Worm (Caenorhabditis elegans) whole organism, L4 larva: ENCODE data around the gene dmsr-16.

Source experiments
- F10B5.3 ChIP-seq: sonication (generic microtip); optimal IDR thresholded peaks from 2 replicates; lab custom pipeline; 2016; ENCODE audit warnings: mild to moderate bottlenecking, missing genetic modification characterization, missing compliant biosample characterization
- F26F4.8 ChIP-seq: fragments of 200-800 bp; sonication (Bioruptor generic); conservative IDR thresholded peaks from 2 replicates; pipeline ENCODE4 v1.3.6; 2022; ENCODE audit warnings: missing genetic modification characterization, missing compliant biosample characterization
- F44E2.7 ChIP-seq: fragments of 200-800 bp; sonication (Bioruptor generic); IDR thresholded peaks from 2 replicates; pipeline ENCODE4 v2.1.2; 2022; ENCODE audit warnings: missing genetic modification characterization, missing compliant biosample characterization
- F49E8.2 ChIP-seq: sonication (generic microtip); optimal IDR thresholded peaks from 2 replicates; lab custom pipeline; 2016; ENCODE audit warnings: missing compliant biosample characterization, mild to moderate bottlenecking, missing genetic modification characterization, borderline replicate concordance
- Y48G9A.11 ChIP-seq: fragments of 200-800 bp; sonication (Bioruptor generic); IDR thresholded peaks from 2 replicates; pipeline ENCODE4 v1.3.6; 2022; ENCODE audit warnings: missing genetic modification reagents, missing genetic modification characterization, missing compliant biosample characterization
- aly-2 ChIP-seq: sonication (generic microtip); optimal IDR thresholded peaks from 2 replicates; lab custom pipeline; 2018; ENCODE audit warnings: missing biosample characterization, missing genetic modification characterization
- arid-1 ChIP-seq: fragments of 200-800 bp; sonication (Bioruptor generic); conservative IDR thresholded peaks from 2 replicates; pipeline ENCODE4 v1.3.6; 2022; ENCODE audit warnings: missing genetic modification reagents, missing genetic modification characterization, missing compliant biosample characterization
- ceh-20 ChIP-seq: fragments of 200-800 bp; sonication (Bioruptor generic); IDR thresholded peaks from 2 replicates; pipeline ENCODE4 v1.3.6; 2022; ENCODE audit warnings: missing genetic modification reagents, missing genetic modification characterization, missing compliant biosample characterization
- ceh-28 ChIP-seq: fragments of 150-350 bp; optimal IDR thresholded peaks from 2 replicates; lab custom pipeline; 2014; ENCODE audit warnings: missing biosample characterization, missing genetic modification reagents, missing genetic modification characterization
- ceh-32 ChIP-seq: sonication (generic microtip); optimal IDR thresholded peaks from 2 replicates; lab custom pipeline; 2016; ENCODE audit warnings: mild to moderate bottlenecking, missing genetic modification characterization, missing compliant biosample characterization; ENCODE audit not compliant: poor library complexity
- egl-27 ChIP-seq: sonication (generic microtip); optimal IDR thresholded peaks from 3 replicates; lab custom pipeline; 2017; ENCODE audit warnings: missing biosample characterization, missing genetic modification reagents, missing genetic modification characterization
- fkh-10 ChIP-seq: fragments of 150-350 bp; optimal IDR thresholded peaks from 2 replicates; lab custom pipeline; 2014; ENCODE audit warnings: missing biosample characterization, missing genetic modification reagents, missing genetic modification characterization
- fos-1 ChIP-seq: fragments of 150-350 bp; optimal IDR thresholded peaks from 2 replicates; lab custom pipeline; 2014; ENCODE audit warnings: missing biosample characterization, missing genetic modification characterization
- hmg-1.1 ChIP-seq: fragments of 200-800 bp; sonication (Bioruptor generic); IDR thresholded peaks from 2 replicates; pipeline ENCODE4 v1.3.6; 2022; ENCODE audit warnings: missing genetic modification reagents, missing genetic modification characterization, missing compliant biosample characterization
- jun-1 ChIP-seq: fragments of 150-350 bp; optimal IDR thresholded peaks from 2 replicates; lab custom pipeline; 2014; ENCODE audit warnings: missing biosample characterization, missing genetic modification reagents, missing genetic modification characterization
- lim-7 ChIP-seq: fragments of 200-800 bp; sonication (Bioruptor generic); IDR thresholded peaks from 2 replicates; pipeline ENCODE4 v1.3.6; 2022; ENCODE audit warnings: missing genetic modification characterization, missing compliant biosample characterization
- lin-15B ChIP-seq: fragments of 150-350 bp; sonication (generic microtip); optimal IDR thresholded peaks from 3 replicates; lab custom pipeline; 2014; ENCODE audit warnings: missing biosample characterization, missing genetic modification characterization
- lin-38 ChIP-seq: fragments of 200-800 bp; sonication (Bioruptor generic); IDR thresholded peaks from 2 replicates; pipeline ENCODE4 v1.3.6; 2022; ENCODE audit warnings: missing genetic modification reagents, missing genetic modification characterization, missing compliant biosample characterization
- lsy-2 ChIP-seq, 2 experiments: fragments of 150-350 bp in 1 of 2; sonication (generic microtip) in 1 of 2; optimal IDR thresholded peaks; 2 replicates each; lab custom pipeline; 2014 to 2017; ENCODE audit warnings: missing biosample characterization in 2 of 2, missing genetic modification characterization in 2 of 2
- madf-5 ChIP-seq, 2 experiments: fragments of 200-800 bp; sonication (Bioruptor generic); IDR thresholded peaks; 2 replicates each; pipeline ENCODE4 v1.3.6; 2022; ENCODE audit warnings: missing compliant biosample characterization in 2 of 2, missing genetic modification characterization in 2 of 2
- madf-9 ChIP-seq: fragments of 200-800 bp; sonication (Bioruptor generic); conservative IDR thresholded peaks from 2 replicates; pipeline ENCODE4 v1.3.6; 2022; ENCODE audit warnings: missing genetic modification reagents, missing genetic modification characterization, missing compliant biosample characterization
- mes-2 ChIP-seq: sonication (generic microtip); optimal IDR thresholded peaks from 2 replicates; lab custom pipeline; 2016; ENCODE audit warnings: missing genotype, mild to moderate bottlenecking, missing genetic modification characterization, missing compliant biosample characterization; ENCODE audit not compliant: poor library complexity, severe bottlenecking
- mxl-2 ChIP-seq: fragments of 200-800 bp; sonication (Bioruptor generic); conservative IDR thresholded peaks from 2 replicates; pipeline ENCODE4 v1.3.6; 2022; ENCODE audit warnings: missing genetic modification reagents, missing genetic modification characterization, missing compliant biosample characterization
- mxl-3 ChIP-seq: fragments of 200-800 bp; sonication (Bioruptor generic); optimal IDR thresholded peaks from 2 replicates; lab custom pipeline; 2018; ENCODE audit warnings: mild to moderate bottlenecking, missing genetic modification characterization, missing compliant biosample characterization
- nhr-10 ChIP-seq: fragments of 150-350 bp; optimal IDR thresholded peaks from 2 replicates; lab custom pipeline; 2014; ENCODE audit warnings: missing biosample characterization, missing genetic modification characterization
- nhr-28 ChIP-seq: fragments of 150-350 bp; optimal IDR thresholded peaks from 2 replicates; lab custom pipeline; 2014; ENCODE audit warnings: missing biosample characterization, missing genetic modification characterization
- nhr-42 ChIP-seq: fragments of 200-800 bp; sonication (Bioruptor generic); IDR thresholded peaks from 2 replicates; pipeline ENCODE4 v1.3.6; 2022; ENCODE audit warnings: missing genetic modification characterization, missing compliant biosample characterization
- nhr-76 ChIP-seq: fragments of 150-350 bp; optimal IDR thresholded peaks from 2 replicates; lab custom pipeline; 2014; ENCODE audit warnings: missing biosample characterization, missing genetic modification characterization
- pha-4 ChIP-seq, 2 experiments: fragments of 150-350 bp in 1 of 2; fragments of 200-800 bp in 1 of 2; sonication (Bioruptor generic) in 1 of 2; IDR thresholded peaks in 1 of 2; optimal IDR thresholded peaks in 1 of 2; 2 replicates each; pipeline versions ENCODE4 v1.3.6 to Lab custom; 2014 to 2022; ENCODE audit warnings: missing genetic modification characterization in 2 of 2, missing genetic modification reagents in 2 of 2, missing biosample characterization in 1 of 2, missing compliant biosample characterization in 1 of 2
- rbr-2 ChIP-seq: sonication (generic microtip); optimal IDR thresholded peaks from 2 replicates; lab custom pipeline; 2016; ENCODE audit warnings: missing genotype, missing genetic modification characterization, missing compliant biosample characterization
- saeg-2 ChIP-seq: fragments of 200-800 bp; sonication (Bioruptor generic); IDR thresholded peaks from 2 replicates; pipeline ENCODE4 v1.3.6; 2022; ENCODE audit warnings: missing genetic modification reagents, missing genetic modification characterization, missing compliant biosample characterization
- set-16 ChIP-seq: fragments of 200-800 bp; sonication (Bioruptor generic); IDR thresholded peaks from 2 replicates; pipeline ENCODE4 v1.3.6; 2022; ENCODE audit warnings: missing genetic modification reagents, missing genetic modification characterization, missing compliant biosample characterization
- skn-1 ChIP-seq: fragments of 150-350 bp; optimal IDR thresholded peaks from 2 replicates; lab custom pipeline; 2014; ENCODE audit warnings: missing biosample characterization, missing genetic modification characterization
- snpc-4 ChIP-seq: fragments of 150-350 bp; optimal IDR thresholded peaks from 2 replicates; lab custom pipeline; 2014; ENCODE audit warnings: missing biosample characterization, missing genetic modification characterization
- unc-130 ChIP-seq: sonication (generic microtip); optimal IDR thresholded peaks from 2 replicates; lab custom pipeline; 2016; ENCODE audit warnings: missing genetic modification reagents, missing genetic modification characterization, missing compliant biosample characterization
- vab-7 ChIP-seq: fragments of 200-800 bp; sonication (Bioruptor generic); IDR thresholded peaks from 2 replicates; pipeline ENCODE4 v1.3.6; 2022; ENCODE audit warnings: missing genetic modification reagents, missing genetic modification characterization, missing compliant biosample characterization
- zag-1 ChIP-seq: fragments of 150-350 bp; optimal IDR thresholded peaks from 2 replicates; lab custom pipeline; 2014; ENCODE audit warnings: missing biosample characterization, missing genetic modification characterization
- zfp-3 ChIP-seq: fragments of 200-800 bp; sonication (Bioruptor generic); conservative IDR thresholded peaks from 2 replicates; pipeline ENCODE4 v1.3.6; 2022; ENCODE audit warnings: missing genetic modification reagents, missing genetic modification characterization, missing compliant biosample characterization
- ztf-7 ChIP-seq: fragments of 150-350 bp; optimal IDR thresholded peaks from 2 replicates; lab custom pipeline; 2014; ENCODE audit warnings: missing biosample characterization, missing genetic modification characterization

Gene dmsr-16

DNA sequence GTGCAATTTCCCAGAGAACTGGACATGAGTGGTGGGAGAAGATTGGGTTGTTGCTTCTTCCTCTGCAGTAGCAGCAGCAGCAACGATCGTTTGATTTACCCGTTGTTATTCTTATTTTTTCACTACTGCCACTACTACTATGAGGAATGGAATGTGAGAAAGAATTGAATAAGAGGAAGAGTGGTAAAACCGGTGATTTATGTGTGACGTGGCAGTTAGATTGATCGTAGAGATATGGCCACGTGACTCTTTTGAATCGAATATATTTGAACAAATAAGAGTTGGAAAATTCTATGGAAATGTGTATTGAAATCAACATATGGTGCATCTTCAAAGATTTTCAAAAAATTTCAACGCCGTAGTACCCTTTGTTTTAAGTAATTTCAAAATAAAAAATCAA lies 12.6 kb downstream of the dmsr-16 start:
- no peak for TF ChIP-seq ceh-28 (tag; lab: Kevin White, UChicago)
- TF ChIP-seq mxl-2 (GFP tag; lab: Robert Waterston, UW): no peak
- no peak for TF ChIP-seq fos-1
- no peak for TF ChIP-seq F26F4.8
- TF ChIP-seq nhr-42 (GFP tag; lab: Robert Waterston, UW): no peak
- no peak for TF ChIP-seq madf-9

DNA sequence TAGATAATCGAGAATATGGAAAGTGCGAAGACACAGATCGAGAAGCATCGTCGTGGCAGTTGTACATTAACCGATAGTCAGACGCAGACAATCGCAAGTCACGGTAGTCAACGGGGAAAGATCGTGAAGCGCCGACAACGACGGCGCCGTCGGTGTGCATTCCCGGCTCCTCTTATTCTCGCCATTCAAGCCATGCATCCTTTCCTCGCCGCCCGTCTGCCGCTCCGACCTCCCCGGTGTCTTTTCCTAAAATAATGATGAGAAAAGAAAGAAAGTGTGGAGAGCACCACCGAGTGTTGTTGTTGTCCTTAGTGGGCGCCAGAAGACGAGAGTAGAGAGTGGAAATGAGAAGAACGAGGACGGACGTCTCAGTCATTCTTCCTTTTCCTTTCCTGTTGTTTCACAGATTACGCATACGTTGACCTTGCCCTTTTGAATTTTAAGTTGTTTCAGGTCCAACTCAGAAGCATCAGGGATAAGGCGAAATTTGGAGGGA lies 15.1 kb downstream of the dmsr-16 start, which contains the start of gene ZC404.1:
TSS of gene ZC404.1 (plus strand) at position 446 of the 496 bp plus-strand sequence.
- TF ChIP-seq mxl-3 (GFP tag; lab: Kevin White, UChicago) (no peak), hmg-1.1 (GFP tag; lab: Robert Waterston, UW) (0 out of 2 replicates have a peak, but pooled peaks have one; percentile 11), lin-15B (tag; lab: Kevin White, UChicago) (no peak), aly-2 (no peak), fkh-10 (GFP tag; lab: Kevin White, UChicago) (no peak), rbr-2 (peak; percentile 21), mes-2 (tag; lab: Kevin White, UChicago) (peak; percentile 28), set-16 (GFP tag; lab: Robert Waterston, UW) (peak; percentile 62), lsy-2 (tag; optimal IDR thresholded peaks at IDR 0.05; lab: Kevin White, UChicago) (no peak), pha-4 (GFP tag; IDR thresholded peaks at IDR 0.05; lab: Robert Waterston, UW) (no peak), pha-4 (tag; optimal IDR thresholded peaks at IDR 0.05; lab: Kevin White, UChicago) (no peak), ceh-32 (no peak), zag-1 (tag; lab: Kevin White, UChicago) (no peak), saeg-2 (GFP tag; lab: Robert Waterston, UW) (no peak), fos-1 (no peak), F49E8.2 (no peak)

DNA sequence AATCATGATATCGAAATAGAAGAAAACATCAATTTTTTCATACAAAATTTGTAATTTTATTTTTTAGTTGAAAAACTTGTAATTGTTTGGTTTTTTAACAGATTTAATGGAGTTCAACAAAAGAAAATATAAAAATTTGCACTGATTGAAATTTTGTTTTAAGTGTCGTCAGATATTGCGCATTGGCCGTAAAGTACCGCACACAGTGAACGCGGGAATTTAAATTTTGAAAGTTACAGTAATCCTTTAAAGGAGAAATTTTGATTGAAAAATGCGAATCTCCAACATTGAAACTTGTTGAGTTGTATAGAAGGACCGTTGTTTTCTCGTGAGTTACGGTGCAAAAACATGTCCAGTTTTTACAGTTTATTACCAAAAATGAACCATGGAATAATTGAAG lies 15.9 kb downstream of the dmsr-16 start:
- TF ChIP-seq Y48G9A.11 (GFP tag; lab: Robert Waterston, UW) (no peak), lsy-2 (tag; optimal IDR thresholded peaks at IDR 0.05; lab: Kevin White, UChicago) (peak in 1 of 2 experiments; percentile 8), unc-130 (no peak), arid-1 (GFP tag; lab: Robert Waterston, UW) (no peak), egl-27 (tag; lab: Kevin White, UChicago) (no peak), aly-2 (no peak)

DNA sequence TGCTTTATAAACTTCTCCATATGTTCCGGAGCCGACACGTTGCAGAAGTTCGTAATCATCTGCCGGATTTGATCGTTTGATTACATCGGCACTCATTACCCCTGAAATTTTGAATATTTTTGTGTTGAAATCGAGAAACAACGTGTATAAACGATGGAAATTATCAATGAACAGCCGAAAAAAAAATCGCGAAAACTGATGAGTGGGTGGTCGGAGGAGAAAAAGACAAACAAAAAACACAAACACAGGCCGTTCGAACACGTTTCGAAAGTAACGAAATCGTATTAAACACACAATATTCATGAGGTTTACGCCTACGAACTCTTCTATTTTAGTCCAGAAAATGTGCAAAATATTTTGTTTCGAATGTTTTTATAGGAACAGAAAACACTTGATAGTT lies 16.3 kb downstream of the dmsr-16 start, which contains the start of gene gck-2:
TSS of gene gck-2 (minus strand) at position 101 of the 400 bp plus-strand sequence.
- no peak for TF ChIP-seq skn-1 (tag; lab: Kevin White, UChicago)
- no peak for TF ChIP-seq zfp-3 (GFP tag; lab: Robert Waterston, UW)
- no peak for TF ChIP-seq nhr-10
- no peak for TF ChIP-seq rbr-2
- no peak for TF ChIP-seq vab-7 (GFP tag; lab: Robert Waterston, UW)
- TF ChIP-seq nhr-28 (tag; lab: Kevin White, UChicago): no peak
- no peak for TF ChIP-seq nhr-76
- TF ChIP-seq snpc-4 (tag; lab: Kevin White, UChicago): no peak
- TF ChIP-seq ztf-7 (tag; lab: Kevin White, UChicago): no peak
- TF ChIP-seq F44E2.7 (GFP tag; lab: Robert Waterston, UW): no peak
- no peak for TF ChIP-seq madf-9
- no peak for TF ChIP-seq lim-7
- TF ChIP-seq, all 104 proteins: peak for 0

DNA sequence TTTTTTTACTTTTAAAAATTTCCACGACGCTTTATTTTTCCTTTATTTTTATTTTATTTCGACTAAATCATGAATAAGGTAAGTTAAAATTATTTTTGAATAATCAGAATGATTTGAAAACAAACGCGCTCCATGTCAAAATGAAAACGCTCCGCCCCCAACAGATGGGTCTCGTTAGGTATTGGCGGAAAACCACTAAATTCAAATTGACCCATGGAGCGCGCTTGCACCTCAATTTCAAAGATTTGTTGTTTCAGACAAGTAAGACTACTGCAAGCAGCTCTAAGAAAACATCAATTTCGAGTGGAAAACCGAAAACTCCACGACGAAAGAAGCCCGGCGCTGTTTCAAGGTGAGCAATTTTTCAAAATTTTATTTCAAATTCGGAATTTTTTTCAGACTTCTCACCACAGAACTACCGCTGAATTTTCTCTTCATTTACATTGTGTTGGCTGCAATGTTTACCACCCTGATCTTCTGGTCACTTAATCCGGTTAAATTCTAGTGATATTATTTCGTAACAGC lies 20.9 kb downstream of the dmsr-16 start, which contains the start of gene ZC404.2:
TSS of gene ZC404.2 (plus strand) at position 47 of the 525 bp plus-strand sequence.
- peak; percentile 5 for TF ChIP-seq mes-2 (tag; lab: Kevin White, UChicago)
- TF ChIP-seq jun-1: no peak
- TF ChIP-seq pha-4 (GFP tag; IDR thresholded peaks at IDR 0.05; lab: Robert Waterston, UW): 0 out of 2 replicates have a peak, but pooled peaks have one; percentile 7
- TF ChIP-seq pha-4 (tag; optimal IDR thresholded peaks at IDR 0.05; lab: Kevin White, UChicago): no peak
- peak; percentile 32 for TF ChIP-seq F10B5.3
- no peak for TF ChIP-seq ceh-20 (GFP tag; lab: Robert Waterston, UW)
- TF ChIP-seq madf-5 (GFP tag; IDR thresholded peaks at IDR 0.05; lab: Robert Waterston, UW): 0 out of 4 replicates have a peak, but pooled peaks of 1 of the 2 experiments have one; percentile 35
- TF ChIP-seq lin-38 (GFP tag; lab: Robert Waterston, UW): peak; percentile 37; the same call in 1 of the 2 replicates
- TF ChIP-seq nhr-10: no peak
